Fruit fly (Drosophila melanogaster) S2 (cell line): ENCODE results near the gene CG5418.

Source experiments
- CG8478 ChIP-seq: fragments of >200 bp; optimal IDR thresholded peaks from 2 replicates; lab custom pipeline; 2018
- CTCF ChIP-seq, 2 experiments: fragments of >200 bp; optimal IDR thresholded peaks; 2 replicates each; lab custom pipeline; 2018

DNA sequence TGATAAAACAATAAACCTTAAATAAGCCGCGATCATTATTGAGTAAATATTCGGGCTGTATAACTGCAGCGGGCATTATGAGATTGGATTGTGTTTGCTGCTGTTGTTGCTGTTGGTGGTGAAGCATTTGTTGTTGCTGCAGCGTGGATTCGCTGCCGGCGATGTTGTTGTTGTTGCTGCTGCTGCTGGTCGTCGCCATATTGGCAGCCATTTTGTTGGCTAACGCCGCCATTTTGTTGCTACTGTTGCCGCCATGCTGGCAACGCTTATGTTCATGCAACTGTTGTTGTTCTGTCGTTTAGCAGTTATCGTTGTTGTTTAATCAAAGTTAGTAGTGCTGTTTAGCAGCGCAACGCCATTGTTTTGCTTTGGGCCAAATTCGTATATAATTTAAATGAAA is 45.5 kb upstream of the CG5418 start:
- TF ChIP-seq CTCF (optimal IDR thresholded peaks at IDR 0.05; lab: Kevin White, UChicago) (no peak), CG8478 (no peak)
